Worm (Caenorhabditis elegans) whole organism, L4 larva: Measurements from ENCODE around the gene ZC449.7.

Experiments
- T20F7.1 ChIP-seq: fragments of 200-800 bp; sonication (Bioruptor generic); optimal IDR thresholded peaks from 2 replicates; lab custom pipeline; 2018; ENCODE audit warnings: mild to moderate bottlenecking, missing genetic modification characterization, missing compliant biosample characterization
- ZK337.2 ChIP-seq: fragments of 200-800 bp; sonication (Bioruptor generic); IDR thresholded peaks from 2 replicates; pipeline ENCODE4 v1.3.6; 2022; ENCODE audit warnings: missing genetic modification reagents, missing genetic modification characterization, missing compliant biosample characterization
- aly-2 ChIP-seq: sonication (generic microtip); optimal IDR thresholded peaks from 2 replicates; lab custom pipeline; 2018; ENCODE audit warnings: missing biosample characterization, missing genetic modification characterization
- ceh-44 ChIP-seq: fragments of 200-800 bp; sonication (Bioruptor generic); IDR thresholded peaks from 2 replicates; pipeline ENCODE4 v1.3.6; 2022; ENCODE audit warnings: missing genetic modification reagents, missing genetic modification characterization, missing compliant biosample characterization
- ctbp-1 ChIP-seq: fragments of 200-800 bp; sonication (Bioruptor generic); IDR thresholded peaks from 2 replicates; pipeline ENCODE4 v1.3.6; 2022; ENCODE audit warnings: missing genetic modification reagents, missing genetic modification characterization, missing compliant biosample characterization
- dve-1 ChIP-seq: sonication (generic microtip); optimal IDR thresholded peaks from 2 replicates; lab custom pipeline; 2017; ENCODE audit warnings: antibody characterized with exemption, mild to moderate bottlenecking, missing genetic modification characterization, missing compliant biosample characterization; ENCODE audit not compliant: insufficient read depth
- egl-27 ChIP-seq: sonication (generic microtip); optimal IDR thresholded peaks from 3 replicates; lab custom pipeline; 2017; ENCODE audit warnings: missing biosample characterization, missing genetic modification reagents, missing genetic modification characterization
- fos-1 ChIP-seq: fragments of 150-350 bp; optimal IDR thresholded peaks from 2 replicates; lab custom pipeline; 2014; ENCODE audit warnings: missing biosample characterization, missing genetic modification characterization
- jun-1 ChIP-seq: fragments of 150-350 bp; optimal IDR thresholded peaks from 2 replicates; lab custom pipeline; 2014; ENCODE audit warnings: missing biosample characterization, missing genetic modification reagents, missing genetic modification characterization
- nhr-11 ChIP-seq: fragments of 150-350 bp; optimal IDR thresholded peaks from 2 replicates; lab custom pipeline; 2014; ENCODE audit warnings: missing biosample characterization, missing genetic modification characterization
- unc-39 ChIP-seq: sonication (generic microtip); optimal IDR thresholded peaks from 2 replicates; lab custom pipeline; 2017; ENCODE audit warnings: missing biosample characterization, missing genetic modification characterization
- unc-62 ChIP-seq, 3 experiments: fragments of 150-350 bp in 1 of 3; sonication (generic microtip); optimal IDR thresholded peaks in 2 of 3; peaks in 1 of 3; 1 replicate in 1 of 3; 2 replicates in 2 of 3; lab custom pipeline; 2014 to 2017; ENCODE audit warnings: missing biosample characterization in 3 of 3, missing genetic modification characterization in 3 of 3, missing genetic modification reagents in 3 of 3, missing genotype in 1 of 3
- ztf-11 ChIP-seq: fragments of 150-350 bp; optimal IDR thresholded peaks from 2 replicates; lab custom pipeline; 2014; ENCODE audit warnings: missing biosample characterization, missing genetic modification characterization

DNA sequence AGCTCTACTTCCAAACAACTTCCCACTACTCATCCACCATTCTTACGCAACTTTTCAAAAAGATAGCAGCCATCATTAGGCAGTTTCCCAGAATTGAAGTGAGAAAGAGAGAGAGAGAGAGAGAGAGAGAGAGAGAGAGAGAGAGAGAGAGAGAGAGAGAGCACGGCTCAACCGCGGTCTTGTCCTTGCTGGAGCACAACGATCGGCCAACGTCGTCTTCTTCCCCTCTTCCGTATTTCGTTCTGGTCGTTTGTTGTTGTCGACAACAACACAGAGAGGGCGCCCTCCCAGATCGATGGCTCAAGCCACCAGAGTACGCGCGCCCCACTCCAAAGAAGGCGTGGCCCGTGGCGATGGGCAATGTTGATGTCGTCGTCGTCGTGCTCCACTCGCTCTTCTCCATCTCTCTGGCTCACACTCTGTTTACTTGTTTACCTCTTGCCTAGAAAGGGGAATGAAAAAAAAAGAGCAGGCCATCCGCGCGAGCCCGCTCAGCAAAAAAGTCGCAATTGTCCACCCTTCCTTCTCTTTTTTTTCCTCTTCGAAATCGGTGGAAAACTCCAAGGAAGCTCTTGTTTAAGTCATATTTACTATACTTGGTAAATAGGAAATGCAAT lies 31.8 kb upstream of the ZC449.7 start:
- peak; percentile 50 for TF ChIP-seq nhr-11 (tag; lab: Kevin White, UChicago)
- peak; percentile 86 for TF ChIP-seq ctbp-1 (GFP tag; lab: Robert Waterston, UW)
- no peak for TF ChIP-seq jun-1 (tag; lab: Kevin White, UChicago)
- TF ChIP-seq fos-1 (tag; lab: Kevin White, UChicago) = no peak
- TF ChIP-seq ztf-11 (tag; lab: Kevin White, UChicago) = no peak
- no peak for TF ChIP-seq ceh-44 (GFP tag; lab: Robert Waterston, UW)
- TF ChIP-seq unc-39 (tag; lab: Kevin White, UChicago) = no peak
- TF ChIP-seq T20F7.1 (GFP tag; lab: Kevin White, UChicago) = no peak
- no peak for TF ChIP-seq egl-27 (tag; lab: Kevin White, UChicago)
- no peak for TF ChIP-seq aly-2
- no peak for TF ChIP-seq ZK337.2 (GFP tag; lab: Robert Waterston, UW)
- TF ChIP-seq unc-62 (GFP tag; optimal IDR thresholded peaks at IDR 0.05 in 1 of 2; lab: Kevin White, UChicago) = peak in 1 of 2 experiments; percentile 55
- no peak for TF ChIP-seq unc-62 (tag; optimal IDR thresholded peaks at IDR 0.05; lab: Kevin White, UChicago)
- no peak for TF ChIP-seq dve-1 (tag; lab: Kevin White, UChicago)
